Worm (Caenorhabditis elegans): Measurements from ENCODE around the gene pmt-2.

The pmt-2 gene

DNA sequence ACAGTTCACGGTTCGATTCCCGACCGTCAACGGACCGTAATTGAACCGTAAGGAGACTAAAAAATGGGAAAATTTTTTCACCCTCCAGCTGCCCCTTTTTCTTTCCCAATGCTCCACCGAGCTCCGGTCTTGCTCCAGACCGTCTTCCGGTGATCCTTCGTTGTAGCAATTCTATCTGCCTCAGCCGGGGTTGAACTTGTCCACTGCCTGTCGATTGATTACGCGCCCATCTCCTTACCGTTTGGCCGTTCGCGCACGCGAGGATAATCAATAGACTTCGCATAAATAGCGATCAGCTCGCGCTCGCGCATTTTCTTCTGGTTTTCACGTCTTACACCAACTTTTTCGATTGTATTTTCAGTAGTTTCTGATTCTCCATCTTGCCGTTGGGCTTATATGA, 4.4 kb downstream of the pmt-2 start (continued):
- peak; percentile 83 for TF ChIP-seq dox-1 (GFP tag; IDR thresholded peaks at IDR 0.05)

DNA sequence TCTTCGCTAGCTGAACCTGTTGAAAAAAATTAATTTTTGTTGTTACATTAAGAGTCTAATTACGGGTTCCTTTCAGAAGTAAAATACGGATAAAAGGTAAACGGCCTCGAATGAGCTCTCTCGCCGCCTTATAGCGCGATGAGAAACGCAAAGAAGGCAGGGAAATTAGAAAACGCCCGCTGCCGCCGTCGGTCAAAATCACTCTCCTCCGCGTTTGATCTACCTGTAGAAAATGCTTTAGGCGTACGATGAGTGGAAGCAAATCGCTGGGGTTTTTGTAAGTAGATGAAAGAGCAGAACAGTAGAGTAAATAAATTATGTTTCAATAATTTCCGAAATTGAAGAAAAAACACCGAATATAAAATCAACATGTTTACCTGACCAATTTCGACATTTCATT, 8.8 kb downstream of the pmt-2 start:
- peak; percentile 41; the same call in 1 of the 2 replicates for TF ChIP-seq ceh-91 (GFP tag; IDR thresholded peaks at IDR 0.05)
- TF ChIP-seq hsf-1 (GFP tag; IDR thresholded peaks at IDR 0.05): 0 out of 2 replicates have a peak, but pooled peaks have one; percentile 10
- peak; percentile 26; the same call in 1 of the 2 replicates for TF ChIP-seq hmg-1.2 (GFP tag; IDR thresholded peaks at IDR 0.05)
- peak; percentile 61 for TF ChIP-seq xnd-1 (tag; optimal IDR thresholded peaks at IDR 0.05)
- 0 out of 2 replicates have a peak, but pooled peaks have one; percentile 13 for TF ChIP-seq aptf-2 (GFP tag; conservative IDR thresholded peaks at IDR 0.05)
- peak; percentile 49; the same call in 1 of the 2 replicates for TF ChIP-seq D2030.7 (GFP tag; IDR thresholded peaks at IDR 0.05)
- TF ChIP-seq efl-1 (GFP tag; optimal IDR thresholded peaks at IDR 0.05): peak; percentile 89
- peak; percentile 36 for TF ChIP-seq lsl-1 (GFP tag; optimal IDR thresholded peaks at IDR 0.05)
- no peak for TF ChIP-seq cebp-2 (GFP tag; IDR thresholded peaks at IDR 0.05)
- peak; percentile 75 for TF ChIP-seq madf-8 (GFP tag; conservative IDR thresholded peaks at IDR 0.05)
- 0 out of 2 replicates have a peak, but pooled peaks have one; percentile 12 for TF ChIP-seq F33H1.4 (GFP tag; IDR thresholded peaks at IDR 0.05)
- no peak for TF ChIP-seq pbrm-1 (GFP tag; IDR thresholded peaks at IDR 0.05)
- peak; percentile 88 for TF ChIP-seq madf-6 (GFP tag; IDR thresholded peaks at IDR 0.05)
- peak; percentile 44 for TF ChIP-seq dpl-1 (GFP tag; optimal IDR thresholded peaks at IDR 0.05)
- TF ChIP-seq sdz-38 (tag; optimal IDR thresholded peaks at IDR 0.05): no peak

DNA sequence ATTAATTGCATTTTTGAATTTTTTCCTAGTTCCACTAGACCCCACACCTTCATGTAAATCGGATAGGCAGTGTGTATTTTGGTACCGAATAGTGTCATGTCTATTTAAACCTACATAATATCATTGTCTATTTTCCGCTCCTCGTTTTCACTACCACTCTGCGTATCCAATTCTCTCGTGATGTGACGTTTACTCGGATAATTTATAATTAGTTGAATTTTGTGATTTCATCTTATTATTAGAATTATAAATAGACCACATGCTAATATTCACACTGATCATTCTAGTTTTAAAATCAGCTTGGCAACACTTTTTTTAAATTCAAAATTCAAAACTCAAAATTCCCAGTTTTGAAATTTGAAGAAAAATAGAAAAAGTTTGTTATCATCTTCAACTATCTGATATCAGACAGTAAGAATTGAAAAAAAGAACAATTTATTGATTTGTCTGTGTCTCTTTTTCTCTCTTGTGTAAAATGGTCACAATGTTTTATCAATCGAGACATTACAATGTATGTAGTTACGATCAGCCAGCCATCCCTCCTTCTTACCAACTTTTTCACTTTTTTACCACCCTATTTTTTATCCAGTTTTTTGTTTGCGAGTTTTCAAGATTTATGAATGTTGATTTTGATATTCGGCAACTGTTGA, 12.2 kb downstream of the pmt-2 start:
- peak; percentile 32 for TF ChIP-seq nhr-80 (tag; optimal IDR thresholded peaks at IDR 0.05)
- TF ChIP-seq mxl-1 (tag; optimal IDR thresholded peaks at IDR 0.05): no peak

DNA sequence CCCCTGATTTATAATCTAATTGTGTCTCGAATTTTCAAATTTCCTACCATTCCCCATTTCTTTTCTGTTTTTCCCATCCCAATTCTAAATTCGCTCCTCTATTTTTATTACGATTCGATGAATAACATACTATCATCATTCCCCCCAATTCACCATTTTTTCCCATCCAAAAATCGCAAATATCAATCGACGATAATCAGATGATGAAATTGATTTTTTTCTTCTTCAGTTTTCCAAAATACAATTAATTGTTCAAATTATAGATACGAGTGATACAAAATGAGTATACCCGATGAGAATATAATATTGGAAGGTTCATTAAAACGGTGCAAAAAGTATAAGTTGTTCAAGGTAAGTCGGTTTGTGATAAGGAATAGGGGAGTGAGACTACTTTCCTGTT, 14.3 kb downstream of the pmt-2 start, which contains the start of gene soc-1:
TSS of gene soc-1 (plus strand) at position 262 of the 400 bp plus-strand sequence.
- TF ChIP-seq ekl-4 (GFP tag; IDR thresholded peaks at IDR 0.05): no peak
- TF ChIP-seq bed-1 (GFP tag; IDR thresholded peaks at IDR 0.05): no peak
- no peak for TF ChIP-seq atf-7 (tag; optimal IDR thresholded peaks at IDR 0.05)
- TF ChIP-seq zfh-2 (GFP tag; conservative IDR thresholded peaks at IDR 0.05): no peak
- TF ChIP-seq F52B5.7 (tag; optimal IDR thresholded peaks at IDR 0.05): no peak
- no peak for TF ChIP-seq hmg-20 (GFP tag; IDR thresholded peaks at IDR 0.05)
- TF ChIP-seq nhr-80 (tag; optimal IDR thresholded peaks at IDR 0.05): no peak
- no peak for TF ChIP-seq B0035.1 (tag; optimal IDR thresholded peaks at IDR 0.05)
- no peak for TF ChIP-seq pbrm-1 (GFP tag; IDR thresholded peaks at IDR 0.05)
- no peak for TF ChIP-seq aptf-3 (GFP tag; IDR thresholded peaks at IDR 0.05)
- no peak for TF ChIP-seq ztf-3 (GFP tag; optimal IDR thresholded peaks at IDR 0.05)
- TF ChIP-seq ztf-22 (GFP tag; optimal IDR thresholded peaks at IDR 0.05): no peak
- no peak for TF ChIP-seq lsl-1 (GFP tag; optimal IDR thresholded peaks at IDR 0.05)

DNA sequence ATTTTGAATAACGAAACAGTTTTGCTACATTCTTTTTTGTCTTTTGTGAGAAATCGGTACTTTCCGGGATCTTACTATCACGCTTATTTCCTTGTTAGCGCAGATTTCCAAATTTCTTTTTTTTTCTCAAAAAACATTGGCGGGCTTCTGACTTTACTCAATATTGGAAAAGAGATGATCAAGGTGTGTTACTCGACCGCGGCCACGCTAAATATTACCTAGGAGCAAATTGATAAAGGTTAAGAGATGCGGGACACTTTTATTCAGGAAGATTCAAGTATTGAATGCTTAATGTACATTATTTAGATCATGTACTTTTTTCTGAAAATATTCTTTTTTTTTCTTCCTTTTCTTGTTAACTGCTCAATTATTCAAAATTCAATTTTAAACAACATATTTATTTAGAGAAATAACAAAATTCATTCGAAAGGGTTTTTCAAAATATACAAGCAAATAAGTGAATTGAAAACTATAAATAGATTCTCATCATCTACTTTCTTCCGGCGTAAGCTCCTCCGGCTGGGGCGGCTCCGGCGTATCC, 19.0 kb downstream of the pmt-2 start:
- no peak for TF ChIP-seq attf-5 (GFP tag; optimal IDR thresholded peaks at IDR 0.05)

DNA sequence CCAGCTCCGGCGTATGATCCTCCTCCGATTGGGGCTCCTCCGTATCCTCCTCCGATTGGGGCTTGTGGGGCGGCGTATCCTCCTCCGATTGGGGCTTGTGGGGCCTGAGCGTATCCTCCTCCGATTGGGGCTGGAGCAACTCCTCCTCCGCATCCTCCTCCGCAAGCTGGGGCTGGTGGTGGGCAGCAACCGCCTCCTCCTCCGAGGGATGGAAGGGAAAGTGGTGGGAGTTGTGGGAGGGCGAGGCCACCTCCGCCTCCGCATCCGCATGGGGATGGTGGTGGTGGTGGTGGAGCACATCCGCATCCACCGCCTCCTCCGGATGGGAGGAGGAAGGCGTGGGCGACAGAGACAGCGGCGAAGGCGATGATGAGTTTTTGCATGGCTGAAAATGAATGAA, 19.5 kb downstream of the pmt-2 start, which contains the start of gene F41F3.3:
TSS of gene F41F3.3 (minus strand) at position 383 of the 400 bp plus-strand sequence.
- TF ChIP-seq cebp-2 (GFP tag; IDR thresholded peaks at IDR 0.05): no peak
- no peak for TF ChIP-seq gei-17 (GFP tag; optimal IDR thresholded peaks at IDR 0.05)
- peak; percentile 33 for TF ChIP-seq chd-7 (tag; optimal IDR thresholded peaks at IDR 0.05)
- no peak for TF ChIP-seq snpc-3.4 (tag; optimal IDR thresholded peaks at IDR 0.05)
- TF ChIP-seq F55B11.4 (tag; optimal IDR thresholded peaks at IDR 0.05; ENCODE audit: borderline replicate concordance, insufficient read depth): no peak
- TF ChIP-seq ztf-22 (GFP tag; optimal IDR thresholded peaks at IDR 0.05): peak; percentile 4
- TF ChIP-seq B0336.3 (GFP tag; IDR thresholded peaks at IDR 0.05): no peak
- no peak for TF ChIP-seq nhr-80 (tag; optimal IDR thresholded peaks at IDR 0.05)
- 0 out of 2 replicates have a peak, but pooled peaks have one; percentile 11 for TF ChIP-seq B0019.2 (GFP tag; conservative IDR thresholded peaks at IDR 0.05)
- TF ChIP-seq madf-3 (GFP tag; IDR thresholded peaks at IDR 0.05): 0 out of 2 replicates have a peak, but pooled peaks have one; percentile 4
- TF ChIP-seq ztf-6 (GFP tag; IDR thresholded peaks at IDR 0.05): no peak
- no peak for TF ChIP-seq somi-1 (GFP tag; optimal IDR thresholded peaks at IDR 0.05)
- no peak for TF ChIP-seq lin-26 (GFP tag; IDR thresholded peaks at IDR 0.05)
- TF ChIP-seq F22D6.2 (tag; optimal IDR thresholded peaks at IDR 0.05): no peak
- no peak for TF ChIP-seq hmg-20 (GFP tag; IDR thresholded peaks at IDR 0.05)

Data from whole organism, young adult.